Worm (Caenorhabditis elegans) whole organism, mixed stage, embryonic: Measurements from ENCODE around the gene rpl-26.

Experiments
- bed-3 ChIP-seq: fragments of 200-800 bp; sonication (Bioruptor generic); optimal IDR thresholded peaks from 3 replicates; lab custom pipeline; 2018; ENCODE audit warnings: mild to moderate bottlenecking, missing genetic modification characterization, moderate library complexity, missing compliant biosample characterization
- flh-1 ChIP-seq: fragments of 200-800 bp; sonication (Bioruptor generic); optimal IDR thresholded peaks from 2 replicates; lab custom pipeline; 2018; ENCODE audit warnings: mild to moderate bottlenecking, missing genetic modification characterization, moderate library complexity, missing compliant biosample characterization
- lin-13 ChIP-seq: fragments of 150-350 bp; optimal IDR thresholded peaks from 2 replicates; lab custom pipeline; 2014; ENCODE audit warnings: missing biosample characterization, missing genetic modification characterization
- lsy-2 ChIP-seq: fragments of 150-350 bp; optimal IDR thresholded peaks from 2 replicates; lab custom pipeline; 2014; ENCODE audit warnings: missing biosample characterization, missing genetic modification characterization
- mep-1 ChIP-seq: fragments of 150-350 bp; optimal IDR thresholded peaks from 2 replicates; lab custom pipeline; 2017; ENCODE audit warnings: missing biosample characterization, missing genetic modification reagents, missing genetic modification characterization, inconsistent platforms
- nhr-237 ChIP-seq: fragments of 150-350 bp; optimal IDR thresholded peaks from 2 replicates; lab custom pipeline; 2014; ENCODE audit warnings: missing biosample characterization, missing genetic modification characterization
- nhr-28 ChIP-seq: fragments of 150-350 bp; optimal IDR thresholded peaks from 2 replicates; lab custom pipeline; 2014; ENCODE audit warnings: missing biosample characterization, missing genetic modification characterization
- nhr-76 ChIP-seq: sonication (generic microtip); optimal IDR thresholded peaks from 2 replicates; lab custom pipeline; 2017; ENCODE audit warnings: missing biosample characterization, missing genetic modification characterization
- pha-4 ChIP-seq: fragments of 150-350 bp; optimal IDR thresholded peaks from 2 replicates; lab custom pipeline; 2018; ENCODE audit warnings: missing biosample characterization, missing genetic modification reagents, missing genetic modification characterization
- snpc-4 ChIP-seq: fragments of 150-350 bp; optimal IDR thresholded peaks from 2 replicates; lab custom pipeline; 2014; ENCODE audit warnings: missing biosample characterization, missing genetic modification characterization
- unc-120 ChIP-seq: sonication (generic microtip); optimal IDR thresholded peaks from 2 replicates; lab custom pipeline; 2017; ENCODE audit warnings: missing genetic modification characterization, missing compliant biosample characterization; ENCODE audit not compliant: poor library complexity, severe bottlenecking
- unc-39 ChIP-seq: fragments of 150-350 bp; optimal IDR thresholded peaks from 2 replicates; lab custom pipeline; 2014; ENCODE audit warnings: missing biosample characterization, missing genetic modification characterization
- unc-62 ChIP-seq: fragments of 150-350 bp; optimal IDR thresholded peaks from 2 replicates; lab custom pipeline; 2014; ENCODE audit warnings: missing biosample characterization, missing genetic modification reagents, missing genetic modification characterization
- ztf-11 ChIP-seq: fragments of 150-350 bp; optimal IDR thresholded peaks from 2 replicates; lab custom pipeline; 2014; ENCODE audit warnings: missing biosample characterization, missing genetic modification characterization

- TF ChIP-seq nhr-237 (tag; lab: Kevin White, UChicago): no peak
- TF ChIP-seq nhr-76 (tag; lab: Kevin White, UChicago): no peak
- no peak for TF ChIP-seq unc-62 (GFP tag; lab: Kevin White, UChicago)
- no peak for TF ChIP-seq unc-39 (tag; lab: Kevin White, UChicago)
- no peak for TF ChIP-seq nhr-28
- TF ChIP-seq flh-1: no peak
- TF ChIP-seq lin-13 (tag; lab: Kevin White, UChicago): no peak
- TF ChIP-seq snpc-4: no peak
- TF ChIP-seq lsy-2 (tag; lab: Kevin White, UChicago): no peak
- TF ChIP-seq ztf-11 (tag; lab: Kevin White, UChicago): no peak
- TF ChIP-seq mep-1: no peak
- no peak for TF ChIP-seq pha-4
- no peak for TF ChIP-seq unc-120 (tag; lab: Kevin White, UChicago)
- no peak for TF ChIP-seq bed-3 (GFP tag; lab: Kevin White, UChicago)
Observed at ce11 chrII:8626598-8626997, 24.0 kb downstream of the rpl-26 start.
